Worm (Caenorhabditis elegans) whole organism, mixed stage, embryonic: Measurements from ENCODE around the gene T18D3.9.
A peak's percentile ranks its signal among the peaks of the same experiment; 100 is the strongest.

Experiments used
- M03D4.4 ChIP-seq: sonication (generic microtip); optimal IDR thresholded peaks from 2 replicates; lab custom pipeline; 2017; ENCODE audit warnings: mild to moderate bottlenecking, missing genetic modification characterization, missing compliant biosample characterization
- bed-3 ChIP-seq: fragments of 200-800 bp; sonication (Bioruptor generic); optimal IDR thresholded peaks from 3 replicates; lab custom pipeline; 2018; ENCODE audit warnings: mild to moderate bottlenecking, missing genetic modification characterization, moderate library complexity, missing compliant biosample characterization
- ceh-39 ChIP-seq: fragments of 150-350 bp; optimal IDR thresholded peaks from 2 replicates; lab custom pipeline; 2014; ENCODE audit warnings: missing biosample characterization, missing genetic modification characterization
- ceh-43 ChIP-seq: fragments of 200-800 bp; sonication (Bioruptor generic); optimal IDR thresholded peaks from 2 replicates; lab custom pipeline; 2018; ENCODE audit warnings: mild to moderate bottlenecking, missing genetic modification characterization, moderate library complexity, missing compliant biosample characterization
- ceh-83 ChIP-seq: fragments of 200-800 bp; sonication (Bioruptor generic); optimal IDR thresholded peaks from 2 replicates; lab custom pipeline; 2018; ENCODE audit warnings: mild to moderate bottlenecking, missing genetic modification characterization, missing compliant biosample characterization
- ces-1 ChIP-seq: fragments of 150-350 bp; optimal IDR thresholded peaks from 2 replicates; lab custom pipeline; 2014; ENCODE audit warnings: missing biosample characterization, missing genetic modification reagents, missing genetic modification characterization
- cnd-1 ChIP-seq: fragments of 200-800 bp; sonication (Bioruptor generic); optimal IDR thresholded peaks from 2 replicates; lab custom pipeline; 2018; ENCODE audit warnings: mild to moderate bottlenecking, missing genetic modification characterization, missing compliant biosample characterization
- drap-1 ChIP-seq: fragments of 200-800 bp; sonication (Bioruptor generic); optimal IDR thresholded peaks from 3 replicates; lab custom pipeline; 2018; ENCODE audit warnings: mild to moderate bottlenecking, missing genetic modification characterization, missing compliant biosample characterization
- elt-1 ChIP-seq: sonication (generic microtip); optimal IDR thresholded peaks from 2 replicates; lab custom pipeline; 2017; ENCODE audit warnings: missing genetic modification characterization, mild to moderate bottlenecking, missing compliant biosample characterization, antibody characterized with exemption, moderate library complexity, borderline replicate concordance; ENCODE audit not compliant: insufficient read depth
- elt-3 ChIP-seq: fragments of 150-350 bp; optimal IDR thresholded peaks from 2 replicates; lab custom pipeline; 2014; ENCODE audit warnings: missing biosample characterization, missing genetic modification characterization
- flh-1 ChIP-seq: fragments of 200-800 bp; sonication (Bioruptor generic); optimal IDR thresholded peaks from 2 replicates; lab custom pipeline; 2018; ENCODE audit warnings: mild to moderate bottlenecking, missing genetic modification characterization, moderate library complexity, missing compliant biosample characterization
- ham-2 ChIP-seq: fragments of 200-800 bp; sonication (Bioruptor generic); optimal IDR thresholded peaks from 2 replicates; lab custom pipeline; 2018; ENCODE audit warnings: mild to moderate bottlenecking, missing genetic modification characterization, missing compliant biosample characterization
- hlh-1 ChIP-seq: fragments of 150-350 bp; optimal IDR thresholded peaks from 2 replicates; lab custom pipeline; 2014; ENCODE audit warnings: missing biosample characterization, missing genetic modification reagents, missing genetic modification characterization
- lin-13 ChIP-seq: fragments of 150-350 bp; optimal IDR thresholded peaks from 2 replicates; lab custom pipeline; 2014; ENCODE audit warnings: missing biosample characterization, missing genetic modification characterization
- lin-32 ChIP-seq: fragments of 200-800 bp; sonication (Bioruptor generic); optimal IDR thresholded peaks from 2 replicates; lab custom pipeline; 2018; ENCODE audit warnings: mild to moderate bottlenecking, missing genetic modification characterization, missing compliant biosample characterization
- lsy-2 ChIP-seq: fragments of 150-350 bp; optimal IDR thresholded peaks from 2 replicates; lab custom pipeline; 2014; ENCODE audit warnings: missing biosample characterization, missing genetic modification characterization
- mab-5 ChIP-seq: fragments of 150-350 bp; optimal IDR thresholded peaks from 2 replicates; lab custom pipeline; 2014; ENCODE audit warnings: missing biosample characterization, missing genetic modification characterization
- mep-1 ChIP-seq: fragments of 150-350 bp; optimal IDR thresholded peaks from 2 replicates; lab custom pipeline; 2017; ENCODE audit warnings: missing biosample characterization, missing genetic modification reagents, missing genetic modification characterization, inconsistent platforms
- mls-2 ChIP-seq: sonication (generic microtip); optimal IDR thresholded peaks from 2 replicates; lab custom pipeline; 2016; ENCODE audit warnings: mild to moderate bottlenecking, missing genetic modification characterization, moderate library complexity, missing compliant biosample characterization
- nhr-12 ChIP-seq: fragments of 150-350 bp; optimal IDR thresholded peaks from 2 replicates; lab custom pipeline; 2014; ENCODE audit warnings: missing biosample characterization, missing genetic modification characterization
- nhr-237 ChIP-seq: fragments of 150-350 bp; optimal IDR thresholded peaks from 2 replicates; lab custom pipeline; 2014; ENCODE audit warnings: missing biosample characterization, missing genetic modification characterization
- nhr-28 ChIP-seq: fragments of 150-350 bp; optimal IDR thresholded peaks from 2 replicates; lab custom pipeline; 2014; ENCODE audit warnings: missing biosample characterization, missing genetic modification characterization
- nhr-76 ChIP-seq: sonication (generic microtip); optimal IDR thresholded peaks from 2 replicates; lab custom pipeline; 2017; ENCODE audit warnings: missing biosample characterization, missing genetic modification characterization
- pha-4 ChIP-seq: fragments of 150-350 bp; optimal IDR thresholded peaks from 2 replicates; lab custom pipeline; 2018; ENCODE audit warnings: missing biosample characterization, missing genetic modification reagents, missing genetic modification characterization
- sem-2 ChIP-seq: fragments of 200-800 bp; sonication (Bioruptor generic); optimal IDR thresholded peaks from 2 replicates; lab custom pipeline; 2018; ENCODE audit warnings: mild to moderate bottlenecking, missing genetic modification characterization, missing compliant biosample characterization
- snpc-4 ChIP-seq: fragments of 150-350 bp; optimal IDR thresholded peaks from 2 replicates; lab custom pipeline; 2014; ENCODE audit warnings: missing biosample characterization, missing genetic modification characterization
- sptf-1 ChIP-seq: sonication (generic microtip); optimal IDR thresholded peaks from 2 replicates; lab custom pipeline; 2017; ENCODE audit warnings: mild to moderate bottlenecking, missing genetic modification characterization, moderate library complexity, missing compliant biosample characterization
- tbx-8 ChIP-seq: fragments of 200-800 bp; sonication (Bioruptor generic); optimal IDR thresholded peaks from 2 replicates; lab custom pipeline; 2018; ENCODE audit warnings: mild to moderate bottlenecking, missing genetic modification characterization, moderate library complexity, missing compliant biosample characterization
- unc-120 ChIP-seq: sonication (generic microtip); optimal IDR thresholded peaks from 2 replicates; lab custom pipeline; 2017; ENCODE audit warnings: missing genetic modification characterization, missing compliant biosample characterization; ENCODE audit not compliant: poor library complexity, severe bottlenecking
- unc-39 ChIP-seq: fragments of 150-350 bp; optimal IDR thresholded peaks from 2 replicates; lab custom pipeline; 2014; ENCODE audit warnings: missing biosample characterization, missing genetic modification characterization
- unc-62 ChIP-seq: fragments of 150-350 bp; optimal IDR thresholded peaks from 2 replicates; lab custom pipeline; 2014; ENCODE audit warnings: missing biosample characterization, missing genetic modification reagents, missing genetic modification characterization
- ztf-11 ChIP-seq: fragments of 150-350 bp; optimal IDR thresholded peaks from 2 replicates; lab custom pipeline; 2014; ENCODE audit warnings: missing biosample characterization, missing genetic modification characterization

Gene T18D3.9

DNA sequence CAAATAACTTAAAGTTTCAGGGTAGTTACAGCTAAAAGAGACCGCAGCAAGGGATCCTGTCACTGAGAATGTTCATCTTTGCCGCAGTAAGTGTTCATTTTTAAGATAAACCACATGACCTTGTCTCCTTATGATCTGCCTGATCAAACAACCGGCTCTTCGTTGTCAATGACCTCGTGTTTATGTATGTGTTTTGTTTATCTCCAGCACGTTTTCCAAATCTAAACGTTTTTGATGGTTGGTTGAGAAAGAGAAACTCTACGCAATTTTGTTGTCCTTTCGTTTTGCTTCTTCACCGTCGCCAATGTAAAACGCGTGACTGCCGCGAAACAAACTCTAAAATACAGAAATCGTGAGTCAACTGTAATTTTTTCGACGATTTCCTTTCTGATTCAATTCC lies 20.2 kb downstream of the T18D3.9 start, which contains the start of gene tsct-1:
tsct-1 (plus strand) TSS at position 12 of the 400 bp plus-strand sequence.
- no peak for TF ChIP-seq cnd-1 (tag; lab: Kevin White, UChicago)
- no peak for TF ChIP-seq nhr-237 (tag; lab: Kevin White, UChicago)
- no peak for TF ChIP-seq drap-1 (GFP tag; lab: Kevin White, UChicago)
- no peak for TF ChIP-seq elt-1 (tag; lab: Kevin White, UChicago)
- TF ChIP-seq mls-2: no peak
- no peak for TF ChIP-seq ceh-83 (GFP tag; lab: Kevin White, UChicago)
- TF ChIP-seq, all 35 proteins: peak for 0

ce11 chrX:12430309-12430708 lies 23.9 kb downstream of the T18D3.9 start, which contains the start of gene med-1:
Gene med-1 (plus strand): TSS chrX:12430609.
- TF ChIP-seq lsy-2 (no peak), pha-4 (tag; lab: Kevin White, UChicago) (no peak), tbx-8 (GFP tag; lab: Kevin White, UChicago) (no peak), unc-39 (tag; lab: Kevin White, UChicago) (no peak)
- TF ChIP-seq, all 35 proteins: peak for 0

ce11 chrX:12425427-12425826 lies 28.8 kb downstream of the T18D3.9 start, which contains the start of gene T24D3.2:
Gene T24D3.2 (plus strand): TSS chrX:12425730.
- no peak for TF ChIP-seq nhr-76 (tag; lab: Kevin White, UChicago)
- TF ChIP-seq unc-62: peak; percentile 1
- TF ChIP-seq, all 35 proteins: peak for 1

DNA sequence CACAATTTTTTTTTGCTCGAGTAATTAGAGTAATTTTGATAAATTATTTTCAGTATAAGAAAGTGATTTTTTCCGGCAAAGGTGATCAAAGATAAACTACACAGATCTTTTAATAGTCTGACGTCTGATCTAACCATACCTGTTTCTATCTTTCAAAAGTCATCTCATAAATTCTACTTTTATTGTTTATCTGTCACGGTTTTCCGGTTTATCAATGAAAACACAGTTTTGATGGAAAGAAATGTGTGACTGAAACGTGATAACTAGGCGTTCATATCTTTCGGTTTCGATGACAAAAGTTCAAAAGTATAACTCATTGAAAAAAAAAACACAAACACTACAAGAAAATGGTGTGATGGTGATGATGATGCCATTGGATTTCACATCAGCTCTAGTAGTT lies 31.7 kb downstream of the T18D3.9 start:
- TF ChIP-seq ces-1 (GFP tag; lab: Kevin White, UChicago) (no peak), lsy-2 (no peak), ceh-43 (GFP tag; lab: Kevin White, UChicago) (no peak), unc-62 (no peak), sptf-1 (tag; lab: Kevin White, UChicago) (no peak), mab-5 (tag; lab: Kevin White, UChicago) (no peak)

DNA sequence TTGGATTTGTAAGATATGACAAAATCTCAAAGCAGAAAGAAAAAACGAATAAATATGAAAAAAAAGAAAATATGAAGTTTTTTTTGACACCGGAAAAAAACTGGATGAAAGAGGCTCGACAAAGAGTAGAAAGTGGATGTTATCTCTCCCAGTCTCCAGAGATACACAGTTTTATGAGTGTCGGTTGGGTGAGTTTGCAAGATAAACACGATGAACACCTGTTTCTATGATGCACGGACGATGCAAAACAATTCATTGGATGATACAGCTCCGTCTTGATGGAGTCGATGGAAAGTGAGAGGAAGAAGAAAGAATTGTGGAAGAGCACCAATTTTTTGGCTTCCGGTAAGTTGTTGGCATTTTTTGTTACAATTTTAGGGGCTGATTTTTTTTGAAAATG lies 38.4 kb downstream of the T18D3.9 start:
- TF ChIP-seq hlh-1 (tag; lab: Kevin White, UChicago) (peak; percentile 94), unc-120 (no peak), drap-1 (GFP tag; lab: Kevin White, UChicago) (no peak), mls-2 (no peak), sptf-1 (tag; lab: Kevin White, UChicago) (no peak)

DNA sequence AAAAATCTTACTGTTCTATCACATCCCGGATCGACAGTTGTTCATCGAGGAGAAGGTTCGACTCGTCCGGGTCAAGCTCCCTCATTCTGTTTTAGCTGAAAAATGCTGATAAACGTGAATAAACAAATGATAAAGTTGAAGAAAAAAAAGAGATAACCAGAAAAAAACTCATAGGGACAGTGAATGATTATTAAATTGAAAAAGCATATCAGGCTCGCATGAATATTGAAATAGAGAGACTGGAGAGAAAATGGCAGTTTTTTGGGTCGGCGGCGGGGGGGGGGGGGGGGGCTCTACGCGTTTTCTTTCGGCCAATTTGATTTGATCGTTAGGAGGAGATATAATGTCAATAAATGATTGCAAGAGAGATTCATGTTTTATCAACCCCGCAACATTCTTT lies 40.3 kb downstream of the T18D3.9 start, which contains the start of gene lin-2:
lin-2 (minus strand) TSS at position 101 of the 400 bp plus-strand sequence.
- no peak for TF ChIP-seq nhr-76 (tag; lab: Kevin White, UChicago)
- TF ChIP-seq hlh-1 (tag; lab: Kevin White, UChicago): no peak
- TF ChIP-seq ceh-83 (GFP tag; lab: Kevin White, UChicago): no peak
- TF ChIP-seq mab-5 (tag; lab: Kevin White, UChicago): no peak
- no peak for TF ChIP-seq mep-1 (tag; lab: Kevin White, UChicago)
- no peak for TF ChIP-seq sem-2 (GFP tag; lab: Kevin White, UChicago)

DNA sequence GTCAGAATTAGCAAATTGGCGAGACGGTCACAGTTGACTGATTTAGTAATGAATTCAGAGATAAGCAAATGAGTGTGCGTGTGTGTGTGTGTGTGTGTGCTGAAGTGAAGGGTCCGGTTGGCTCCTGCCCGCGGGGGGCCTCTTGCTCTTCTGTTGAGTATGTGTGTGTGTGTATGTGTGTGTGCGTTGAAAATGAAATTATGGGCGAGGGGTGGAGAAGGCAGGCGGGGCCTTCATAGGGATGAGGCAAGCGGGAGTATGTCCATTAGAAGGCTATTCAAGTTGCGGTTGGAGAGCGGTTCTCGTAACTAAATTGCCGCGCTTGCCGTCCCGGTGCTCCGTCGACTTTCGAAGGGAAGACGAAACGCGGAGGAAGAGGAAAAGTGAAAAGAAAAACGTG lies 47.0 kb downstream of the T18D3.9 start:
- TF ChIP-seq sptf-1 (tag; lab: Kevin White, UChicago) (peak; percentile 71), hlh-1 (tag; lab: Kevin White, UChicago) (no peak), M03D4.4 (tag; lab: Kevin White, UChicago) (no peak), ceh-39 (tag; lab: Kevin White, UChicago) (no peak), ztf-11 (tag; lab: Kevin White, UChicago) (no peak), elt-3 (tag; lab: Kevin White, UChicago) (no peak), nhr-28 (no peak), snpc-4 (tag; lab: Kevin White, UChicago) (no peak), mab-5 (tag; lab: Kevin White, UChicago) (no peak), lsy-2 (no peak), ces-1 (GFP tag; lab: Kevin White, UChicago) (peak; percentile 98), flh-1 (GFP tag; lab: Kevin White, UChicago) (no peak), lin-13 (no peak), sem-2 (GFP tag; lab: Kevin White, UChicago) (no peak), mep-1 (tag; lab: Kevin White, UChicago) (no peak), bed-3 (GFP tag; lab: Kevin White, UChicago) (no peak), nhr-12 (no peak), nhr-76 (tag; lab: Kevin White, UChicago) (no peak), pha-4 (tag; lab: Kevin White, UChicago) (no peak), tbx-8 (GFP tag; lab: Kevin White, UChicago) (no peak), lin-32 (no peak), unc-120 (peak; percentile 32), unc-62 (no peak), mls-2 (peak; percentile 33), cnd-1 (tag; lab: Kevin White, UChicago) (no peak), ham-2 (GFP tag; lab: Kevin White, UChicago) (no peak), drap-1 (GFP tag; lab: Kevin White, UChicago) (peak; percentile 62)
